Worm (Caenorhabditis elegans): Measurements from ENCODE around the gene gtf-2E2.

Gene gtf-2E2

ce11 chrII:11521300-11521699 lies 21.0 kb downstream of the gtf-2E2 start, which contains the start of gene Y62F5A.10:
Gene Y62F5A.10, plus strand, starts transcription at chrII:11521600.
- TF ChIP-seq nhr-12 (tag; optimal IDR thresholded peaks at IDR 0.05) (no peak), snpc-4 (tag; optimal IDR thresholded peaks at IDR 0.05) (no peak), nhr-21 (tag; optimal IDR thresholded peaks at IDR 0.05) (no peak), aly-2 (tag; optimal IDR thresholded peaks at IDR 0.05) (no peak), nhr-77 (tag; optimal IDR thresholded peaks at IDR 0.05) (no peak), fos-1 (tag; optimal IDR thresholded peaks at IDR 0.05) (no peak), sma-3 (GFP tag; optimal IDR thresholded peaks at IDR 0.05) (no peak), mdl-1 (tag; optimal IDR thresholded peaks at IDR 0.05) (no peak), lin-39 (tag; optimal IDR thresholded peaks at IDR 0.05) (no peak), ceh-16 (tag; optimal IDR thresholded peaks at IDR 0.05) (no peak), nhr-6 (tag; optimal IDR thresholded peaks at IDR 0.05) (no peak), elt-3 (tag; optimal IDR thresholded peaks at IDR 0.05) (no peak)

- no peak for TF ChIP-seq nhr-77 (tag; optimal IDR thresholded peaks at IDR 0.05)
- no peak for TF ChIP-seq ztf-4 (tag; optimal IDR thresholded peaks at IDR 0.05)
- no peak for TF ChIP-seq unc-55 (GFP tag; optimal IDR thresholded peaks at IDR 0.05)
- TF ChIP-seq ztf-1 (GFP tag; conservative IDR thresholded peaks at IDR 0.05), result no peak
- no peak for TF ChIP-seq sma-3 (GFP tag; optimal IDR thresholded peaks at IDR 0.05)
- TF ChIP-seq crh-2 (tag; optimal IDR thresholded peaks at IDR 0.05), result no peak
- no peak for TF ChIP-seq F13H6.1 (tag; optimal IDR thresholded peaks at IDR 0.05)
- TF ChIP-seq peb-1 (tag; optimal IDR thresholded peaks at IDR 0.05), result no peak
- no peak for TF ChIP-seq aly-2 (tag; optimal IDR thresholded peaks at IDR 0.05)
- TF ChIP-seq lin-39 (tag; optimal IDR thresholded peaks at IDR 0.05), result no peak
These were observed 24.1 kb downstream of the gtf-2E2 start, which contains the start of gene B0334.10 for ce11 chrII:11518184-11518583. Gene B0334.10, plus strand, starts transcription at chrII:11518484.

DNA sequence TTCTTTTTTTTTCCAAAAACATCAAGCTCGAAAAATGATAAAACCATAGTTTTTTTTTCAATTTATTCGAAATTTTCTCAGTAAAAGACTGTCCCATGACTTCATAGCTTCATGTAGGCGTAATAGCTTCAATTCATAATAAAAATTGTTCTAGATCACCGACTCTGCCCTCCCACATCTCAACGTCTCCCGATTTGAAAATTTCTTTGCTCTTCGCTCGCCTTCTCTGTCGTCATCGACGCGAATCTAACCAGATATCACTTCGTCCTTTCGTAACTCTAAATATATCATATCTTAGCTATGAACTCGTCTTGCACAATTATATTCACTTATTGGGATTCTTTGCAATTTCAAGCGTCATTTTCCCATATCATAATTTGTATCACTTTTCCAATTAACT lies 27.5 kb downstream of the gtf-2E2 start, which contains the start of gene srh-44:
srh-44 (plus strand) TSS at position 301 of the 400 bp plus-strand sequence.
- no peak for TF ChIP-seq nhr-129 (tag; optimal IDR thresholded peaks at IDR 0.05)
- TF ChIP-seq elt-1 (tag; optimal IDR thresholded peaks at IDR 0.05), result no peak

ce11 chrII:11512921-11513320 lies 29.4 kb downstream of the gtf-2E2 start:
- TF ChIP-seq blmp-1 (tag; optimal IDR thresholded peaks at IDR 0.05; ENCODE audit: insufficient read depth) (no peak), unc-55 (GFP tag; optimal IDR thresholded peaks at IDR 0.05) (no peak), nhr-12 (tag; optimal IDR thresholded peaks at IDR 0.05) (no peak), C34F6.9 (tag; optimal IDR thresholded peaks at IDR 0.05) (no peak), aly-2 (tag; optimal IDR thresholded peaks at IDR 0.05) (no peak), ZK546.5 (tag; optimal IDR thresholded peaks at IDR 0.05) (no peak), lin-11 (tag; optimal IDR thresholded peaks at IDR 0.05) (no peak), elt-3 (tag; optimal IDR thresholded peaks at IDR 0.05) (no peak), nhr-77 (tag; optimal IDR thresholded peaks at IDR 0.05) (no peak), lin-13 (GFP tag; optimal IDR thresholded peaks at IDR 0.05) (no peak)

DNA sequence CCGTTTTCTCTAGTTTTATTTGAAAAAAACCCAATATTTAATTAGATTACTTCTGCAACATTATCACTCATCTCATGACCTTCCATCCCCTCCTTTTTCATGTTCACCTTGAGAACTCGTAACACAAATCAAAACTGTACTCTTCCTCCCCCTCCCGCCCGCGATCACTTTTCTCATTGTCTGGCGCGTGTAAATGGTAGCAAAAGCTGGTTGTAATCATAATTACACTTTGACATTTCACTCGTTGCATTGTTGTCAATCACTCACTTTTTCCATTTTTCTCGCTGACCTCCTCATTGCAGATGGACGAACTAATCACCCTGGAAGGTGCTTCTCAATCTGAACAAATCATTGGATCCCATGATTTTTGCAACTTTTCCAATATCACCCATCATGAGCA lies 31.9 kb downstream of the gtf-2E2 start, which contains the start of gene npr-41:
npr-41 (plus strand) TSS at position 301 of the 400 bp plus-strand sequence.
- TF ChIP-seq zag-1 (tag; optimal IDR thresholded peaks at IDR 0.05) (no peak), ZK546.5 (tag; optimal IDR thresholded peaks at IDR 0.05) (no peak), F13H6.1 (tag; optimal IDR thresholded peaks at IDR 0.05) (no peak), nhr-10 (tag; optimal IDR thresholded peaks at IDR 0.05) (no peak), lin-39 (tag; optimal IDR thresholded peaks at IDR 0.05) (no peak), nhr-21 (tag; optimal IDR thresholded peaks at IDR 0.05) (no peak), ama-1 (optimal IDR thresholded peaks at IDR 0.05) (no peak)

ce11 chrII:11503761-11504160 lies 38.5 kb downstream of the gtf-2E2 start:
- TF ChIP-seq nhr-10 (tag; optimal IDR thresholded peaks at IDR 0.05) (no peak), gmeb-1 (tag; optimal IDR thresholded peaks at IDR 0.05) (no peak), nhr-12 (tag; optimal IDR thresholded peaks at IDR 0.05) (no peak), ztf-4 (tag; optimal IDR thresholded peaks at IDR 0.05) (no peak), nhr-25 (tag; optimal IDR thresholded peaks at IDR 0.05) (no peak), mab-5 (tag; optimal IDR thresholded peaks at IDR 0.05) (no peak), unc-55 (GFP tag; optimal IDR thresholded peaks at IDR 0.05) (no peak), nhr-21 (tag; optimal IDR thresholded peaks at IDR 0.05) (no peak), lin-39 (tag; optimal IDR thresholded peaks at IDR 0.05) (no peak), zag-1 (tag; optimal IDR thresholded peaks at IDR 0.05) (no peak), snpc-4 (tag; optimal IDR thresholded peaks at IDR 0.05) (no peak), unc-62 (GFP tag; optimal IDR thresholded peaks at IDR 0.05) (no peak), lin-13 (GFP tag; optimal IDR thresholded peaks at IDR 0.05) (no peak), nhr-11 (tag; optimal IDR thresholded peaks at IDR 0.05) (no peak), nhr-237 (tag; optimal IDR thresholded peaks at IDR 0.05) (no peak), sma-9 (GFP tag; optimal IDR thresholded peaks at IDR 0.05) (no peak), sma-9 (tag; optimal IDR thresholded peaks at IDR 0.05) (no peak)
